Worm (Caenorhabditis elegans): Measurements from ENCODE around the gene F54D10.7.

DNA sequence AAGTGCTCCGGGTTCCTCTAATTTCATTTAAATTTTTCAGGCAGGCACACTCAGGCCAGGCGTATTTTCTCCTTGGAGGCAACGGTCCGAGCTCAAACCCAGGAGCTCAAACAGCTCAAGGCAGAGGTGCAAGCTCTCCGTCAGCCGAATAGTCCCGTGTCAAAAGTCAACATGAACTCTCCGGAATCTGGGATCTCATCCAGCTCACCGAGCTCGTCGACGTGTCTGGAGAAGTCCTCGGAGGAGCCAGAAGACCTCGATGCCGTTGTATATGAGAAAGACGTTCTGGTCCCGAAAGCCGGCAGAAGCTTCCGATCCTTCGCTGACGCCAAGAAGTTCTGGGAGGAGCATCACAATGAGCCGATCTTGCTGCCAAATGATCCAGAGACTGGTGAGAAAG, 35.3 kb downstream of the F54D10.7 start:
- TF ChIP-seq fkh-10 (GFP tag; optimal IDR thresholded peaks at IDR 0.05) (no peak), egl-27 (tag; optimal IDR thresholded peaks at IDR 0.05) (no peak), nhr-25 (tag; optimal IDR thresholded peaks at IDR 0.05) (no peak), fos-1 (tag; optimal IDR thresholded peaks at IDR 0.05) (no peak), mml-1 (tag; optimal IDR thresholded peaks at IDR 0.05) (no peak), snpc-4 (tag; optimal IDR thresholded peaks at IDR 0.05) (no peak), aly-2 (tag; optimal IDR thresholded peaks at IDR 0.05) (no peak), skn-1 (tag; optimal IDR thresholded peaks at IDR 0.05) (no peak), pqm-1 (tag; optimal IDR thresholded peaks at IDR 0.05) (no peak), tbx-2 (tag; optimal IDR thresholded peaks at IDR 0.05) (no peak)
